Worm (Caenorhabditis elegans): Measurements from ENCODE around the gene toca-2.

The toca-2 gene

DNA sequence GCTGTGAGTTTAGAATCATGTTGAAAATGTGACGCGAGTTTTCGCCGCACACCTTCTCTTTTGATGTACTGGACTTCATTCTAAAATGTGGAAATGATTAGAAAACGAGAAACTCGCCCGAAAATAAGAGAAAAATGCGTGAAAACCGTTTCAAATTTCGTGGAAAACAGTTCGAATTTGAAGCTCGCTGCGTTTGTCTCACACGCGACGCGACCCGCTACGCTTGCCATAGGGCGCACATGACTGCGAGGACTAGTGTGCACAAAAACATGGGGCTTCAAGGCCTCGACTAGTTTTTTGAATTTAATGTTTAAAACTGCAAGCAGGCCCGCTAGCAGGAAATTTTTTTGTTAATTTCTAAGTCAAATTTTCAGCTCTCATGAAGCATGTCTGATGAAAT lies 15.4 kb downstream of the toca-2 start, which contains the start of the genes cyk-4 and pdr-1:
Gene cyk-4 (minus strand): TSS at position 80 of the 400 bp plus-strand sequence.
Gene pdr-1 (plus strand): TSS at position 369 of the 400 bp plus-strand sequence.
- TF ChIP-seq hlh-11 (tag; optimal IDR thresholded peaks at IDR 0.05) (no peak), nhr-77 (tag; optimal IDR thresholded peaks at IDR 0.05) (peak; percentile 49), nhr-237 (tag; optimal IDR thresholded peaks at IDR 0.05) (no peak), nhr-28 (tag; optimal IDR thresholded peaks at IDR 0.05) (peak; percentile 43), T20F7.1 (GFP tag; optimal IDR thresholded peaks at IDR 0.05) (no peak), lin-15B (tag; optimal IDR thresholded peaks at IDR 0.05) (no peak), ama-1 (optimal IDR thresholded peaks at IDR 0.05) (no peak), zip-2 (tag; optimal IDR thresholded peaks at IDR 0.05) (no peak), zag-1 (tag; optimal IDR thresholded peaks at IDR 0.05) (no peak), ceh-28 (tag; optimal IDR thresholded peaks at IDR 0.05) (no peak), spr-1 (tag; optimal IDR thresholded peaks at IDR 0.05) (no peak), D1046.2 (GFP tag; IDR thresholded peaks at IDR 0.05) (no peak), lin-38 (GFP tag; IDR thresholded peaks at IDR 0.05) (peak; percentile 91), daf-16 (GFP tag; optimal IDR thresholded peaks at IDR 0.05) (no peak), daf-16 (tag; optimal IDR thresholded peaks at IDR 0.05) (peak; percentile 34), lin-13 (GFP tag; optimal IDR thresholded peaks at IDR 0.05) (peak; percentile 18), tra-1 (GFP tag; IDR thresholded peaks at IDR 0.05) (no peak), F10B5.3 (tag; optimal IDR thresholded peaks at IDR 0.05) (no peak), unc-130 (GFP tag; optimal IDR thresholded peaks at IDR 0.05) (peak; percentile 14), rbr-2 (tag; optimal IDR thresholded peaks at IDR 0.05) (no peak), unc-62 (GFP tag; optimal IDR thresholded peaks at IDR 0.05 in 1 of 2) (peak in 1 of 2 experiments; percentile 77), unc-62 (tag; optimal IDR thresholded peaks at IDR 0.05) (no peak), lir-3 (tag; optimal IDR thresholded peaks at IDR 0.05) (no peak), dmd-9 (GFP tag; IDR thresholded peaks at IDR 0.05) (no peak), pqm-1 (tag; optimal IDR thresholded peaks at IDR 0.05) (no peak), nhr-102 (tag; optimal IDR thresholded peaks at IDR 0.05) (no peak), mes-2 (tag; optimal IDR thresholded peaks at IDR 0.05; ENCODE audit: poor library complexity, severe bottlenecking) (peak; percentile 84), arid-1 (GFP tag; conservative IDR thresholded peaks at IDR 0.05) (no peak), zip-11 (GFP tag; IDR thresholded peaks at IDR 0.05) (no peak), ztf-11 (tag; optimal IDR thresholded peaks at IDR 0.05) (no peak), dpl-1 (GFP tag; optimal IDR thresholded peaks at IDR 0.05) (peak; percentile 81), lin-1 (GFP tag; IDR thresholded peaks at IDR 0.05) (no peak), daf-12 (tag; optimal IDR thresholded peaks at IDR 0.05) (no peak), mdl-1 (tag; optimal IDR thresholded peaks at IDR 0.05) (no peak), hif-1 (tag; optimal IDR thresholded peaks at IDR 0.05) (no peak), hlh-30 (tag; optimal IDR thresholded peaks at IDR 0.05; ENCODE audit: insufficient read depth) (peak; percentile 88), nhr-11 (tag; optimal IDR thresholded peaks at IDR 0.05) (no peak), nhr-6 (tag; optimal IDR thresholded peaks at IDR 0.05) (peak; percentile 72), F37D6.2 (tag; optimal IDR thresholded peaks at IDR 0.05) (no peak), zfp-2 (tag; optimal IDR thresholded peaks at IDR 0.05) (no peak), ZK337.2 (GFP tag; IDR thresholded peaks at IDR 0.05) (no peak)

DNA sequence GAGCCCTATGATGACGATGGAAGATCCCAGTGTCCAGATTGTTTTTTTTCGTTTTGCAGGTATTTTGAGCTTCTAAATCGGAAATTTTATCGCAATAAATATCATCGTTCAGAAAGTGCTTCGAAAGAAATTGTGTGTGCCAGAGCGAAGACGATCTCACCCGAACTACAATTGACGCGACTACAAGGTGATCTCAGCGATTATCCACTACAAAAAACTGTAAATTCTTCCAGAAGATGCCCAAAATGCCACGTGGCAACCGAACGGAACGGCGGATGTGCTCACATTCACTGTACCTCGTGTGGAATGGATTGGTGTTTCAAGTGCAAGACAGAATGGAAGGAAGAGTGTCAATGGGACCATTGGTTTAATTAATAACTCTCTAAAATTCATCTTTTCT lies 17.2 kb downstream of the toca-2 start, which contains the start of gene mdt-29:
Gene mdt-29 (plus strand): TSS at position 301 of the 400 bp plus-strand sequence.
- TF ChIP-seq arid-1 (GFP tag; conservative IDR thresholded peaks at IDR 0.05) (no peak), sdz-12 (GFP tag; optimal IDR thresholded peaks at IDR 0.05) (no peak), ceh-20 (GFP tag; IDR thresholded peaks at IDR 0.05) (no peak), mxl-3 (GFP tag; optimal IDR thresholded peaks at IDR 0.05) (no peak), attf-4 (tag; optimal IDR thresholded peaks at IDR 0.05) (no peak), lim-7 (GFP tag; IDR thresholded peaks at IDR 0.05) (no peak), daf-8 (GFP tag; IDR thresholded peaks at IDR 0.05) (no peak), nhr-237 (tag; optimal IDR thresholded peaks at IDR 0.05) (no peak), snpc-1.2 (GFP tag; IDR thresholded peaks at IDR 0.05) (no peak), F10B5.3 (tag; optimal IDR thresholded peaks at IDR 0.05) (no peak), nhr-10 (tag; optimal IDR thresholded peaks at IDR 0.05) (no peak), aha-1 (tag) (no peak), fkh-10 (GFP tag; optimal IDR thresholded peaks at IDR 0.05) (no peak), ctbp-1 (GFP tag; IDR thresholded peaks at IDR 0.05) (no peak), dmd-8 (GFP tag; IDR thresholded peaks at IDR 0.05) (no peak)

Measured in whole organism, L4 larva.